Fruit fly (Drosophila melanogaster): ENCODE measurements around the gene Pkcdelta.

Gene Pkcdelta

dm6 chrX:12469778-12470177 lies 37.8 kb downstream of the Pkcdelta start (continued):
- TF ChIP-seq CG13424 (tag; optimal IDR thresholded peaks at IDR 0.05) (peak; percentile 51), cg (GFP tag; optimal IDR thresholded peaks at IDR 0.05) (no peak), CG16815 (GFP tag; optimal IDR thresholded peaks at IDR 0.05) (peak; percentile 36), tgo (GFP tag; IDR thresholded peaks at IDR 0.05) (peak; percentile 46; the same call in 1 of the 3 replicates), CG34376 (GFP tag; optimal IDR thresholded peaks at IDR 0.05) (no peak), CG7786 (GFP tag; optimal IDR thresholded peaks at IDR 0.05) (peak; percentile 49), CG1602 (GFP tag; optimal IDR thresholded peaks at IDR 0.05) (peak; percentile 42), CG4707 (GFP tag; optimal IDR thresholded peaks at IDR 0.05) (no peak), fd3F (GFP tag; optimal IDR thresholded peaks at IDR 0.05) (peak; percentile 24), so (GFP tag; IDR thresholded peaks at IDR 0.05) (peak; percentile 65; the same call in 1 of the 3 replicates), nmo (GFP tag; optimal IDR thresholded peaks at IDR 0.05) (peak; percentile 15), trh (GFP tag; optimal IDR thresholded peaks at IDR 0.05) (no peak), CG11695 (GFP tag; IDR thresholded peaks at IDR 0.05) (peak; percentile 58; the same call in 2 of the 3 replicates), sens-2 (GFP tag; IDR thresholded peaks at IDR 0.05) (no peak), sna (GFP tag; IDR thresholded peaks at IDR 0.05; ENCODE audit: partially characterized antibody) (no peak), Awh (GFP tag; IDR thresholded peaks at IDR 0.05) (no peak), Med (GFP tag) (peak; percentile 80), al (GFP tag; IDR thresholded peaks at IDR 0.05) (peak; percentile 60), chinmo (GFP tag; IDR thresholded peaks at IDR 0.05; ENCODE audit: partially characterized antibody) (no peak), CG7271 (tag; optimal IDR thresholded peaks at IDR 0.05) (no peak), CG16863 (GFP tag; optimal IDR thresholded peaks at IDR 0.05) (no peak), knrl (GFP tag; IDR thresholded peaks at IDR 0.05; ENCODE audit: partially characterized antibody) (no peak), CG18619 (GFP tag; optimal IDR thresholded peaks at IDR 0.05) (peak; percentile 70), CG4424 (GFP tag; optimal IDR thresholded peaks at IDR 0.05) (peak; percentile 51), CG15514 (GFP tag; optimal IDR thresholded peaks at IDR 0.05) (peak; percentile 10), CG17186 (GFP tag; optimal IDR thresholded peaks at IDR 0.05) (no peak), CG17385 (GFP tag; optimal IDR thresholded peaks at IDR 0.05) (peak; percentile 54), scrt (GFP tag; optimal IDR thresholded peaks at IDR 0.05) (peak; percentile 31), grau (tag; optimal IDR thresholded peaks at IDR 0.05) (peak; percentile 60), CG2116 (GFP tag; optimal IDR thresholded peaks at IDR 0.05) (no peak), nerfin-2 (GFP tag; IDR thresholded peaks at IDR 0.05; ENCODE audit: partially characterized antibody) (no peak), CG12391 (tag; optimal IDR thresholded peaks at IDR 0.05) (peak; percentile 68), NfI (GFP tag; optimal IDR thresholded peaks at IDR 0.05) (peak; percentile 55), Dll (GFP tag; IDR thresholded peaks at IDR 0.05; ENCODE audit: partially characterized antibody) (no peak), Six4 (GFP tag; optimal IDR thresholded peaks at IDR 0.05) (peak; percentile 50), dm (GFP tag; optimal IDR thresholded peaks at IDR 0.05) (peak; percentile 40), crc (GFP tag; optimal IDR thresholded peaks at IDR 0.05) (no peak), Atf-2 (GFP tag; optimal IDR thresholded peaks at IDR 0.05) (peak; percentile 42), Asciz (GFP tag; optimal IDR thresholded peaks at IDR 0.05) (peak; percentile 24), Sry-δ (GFP tag; optimal IDR thresholded peaks at IDR 0.05) (no peak), CG6854 (GFP tag; optimal IDR thresholded peaks at IDR 0.05) (peak; percentile 55), CG12659 (GFP tag; optimal IDR thresholded peaks at IDR 0.05) (peak; percentile 67), Atf6 (GFP tag; IDR thresholded peaks at IDR 0.05) (peak; percentile 78), ems (GFP tag; optimal IDR thresholded peaks at IDR 0.05) (peak; percentile 37), C15 (GFP tag; IDR thresholded peaks at IDR 0.05) (0 out of 3 replicates have a peak, but pooled peaks have one; percentile 8), eyg (GFP tag; optimal IDR thresholded peaks at IDR 0.05) (peak; percentile 33), lilli (GFP tag; optimal IDR thresholded peaks at IDR 0.05) (peak; percentile 67), jigr1 (GFP tag; IDR thresholded peaks at IDR 0.05) (no peak), CG7357 (GFP tag; IDR thresholded peaks at IDR 0.05) (peak; percentile 60; the same call in 2 of the 3 replicates), CG3847 (GFP tag; IDR thresholded peaks at IDR 0.05) (peak; percentile 53), Nf-YA (GFP tag; IDR thresholded peaks at IDR 0.05) (no peak)
